Worm (Caenorhabditis elegans) whole organism, L2 larva: ENCODE measurements around the gene idpb-2.
A peak's percentile ranks its signal among the peaks of the same experiment; 100 is the strongest.

Experiments
- C34F6.9 ChIP-seq: fragments of 150-350 bp; optimal IDR thresholded peaks from 2 replicates; lab custom pipeline; 2014; ENCODE audit warnings: missing biosample characterization, missing genetic modification characterization
- F13H6.1 ChIP-seq: sonication (generic microtip); optimal IDR thresholded peaks from 2 replicates; lab custom pipeline; 2016; ENCODE audit warnings: missing genetic modification characterization, missing compliant biosample characterization
- R02D3.7 ChIP-seq: fragments of 150-350 bp; optimal IDR thresholded peaks from 2 replicates; lab custom pipeline; 2014; ENCODE audit warnings: missing biosample characterization, missing genetic modification characterization
- Y55F3AM.14 ChIP-seq: fragments of 200-800 bp; sonication (Bioruptor generic); optimal IDR thresholded peaks from 2 replicates; lab custom pipeline; 2018; ENCODE audit warnings: mild to moderate bottlenecking, missing genetic modification characterization, missing compliant biosample characterization
- aly-2 ChIP-seq: fragments of 150-350 bp; optimal IDR thresholded peaks from 2 replicates; lab custom pipeline; 2014; ENCODE audit warnings: missing biosample characterization, missing genetic modification characterization
- ama-1 ChIP-seq: fragments of 150-350 bp; optimal IDR thresholded peaks from 2 replicates; lab custom pipeline; 2018; ENCODE audit warnings: inconsistent platforms
- ceh-82 ChIP-seq: fragments of 150-350 bp; optimal IDR thresholded peaks from 2 replicates; lab custom pipeline; 2014; ENCODE audit warnings: missing biosample characterization, missing genetic modification characterization
- crh-2 ChIP-seq: sonication (generic microtip); optimal IDR thresholded peaks from 2 replicates; lab custom pipeline; 2017; ENCODE audit warnings: missing biosample characterization, missing genetic modification characterization
- dmd-4 ChIP-seq: sonication (generic microtip); optimal IDR thresholded peaks from 2 replicates; lab custom pipeline; 2017; ENCODE audit warnings: missing biosample characterization, missing genetic modification characterization
- egl-27 ChIP-seq: sonication (generic microtip); optimal IDR thresholded peaks from 3 replicates; lab custom pipeline; 2017; ENCODE audit warnings: missing biosample characterization, missing genetic modification reagents, missing genetic modification characterization
- elt-1 ChIP-seq: fragments of 150-350 bp; optimal IDR thresholded peaks from 2 replicates; lab custom pipeline; 2014; ENCODE audit warnings: missing biosample characterization, missing genetic modification characterization
- fos-1 ChIP-seq: fragments of 150-350 bp; optimal IDR thresholded peaks from 2 replicates; lab custom pipeline; 2014; ENCODE audit warnings: missing biosample characterization, missing genetic modification characterization
- gmeb-1 ChIP-seq: fragments of 150-350 bp; optimal IDR thresholded peaks from 2 replicates; lab custom pipeline; 2014; ENCODE audit warnings: missing biosample characterization, missing genetic modification characterization
- lin-11 ChIP-seq: fragments of 150-350 bp; sonication (generic microtip); optimal IDR thresholded peaks from 2 replicates; lab custom pipeline; 2014; ENCODE audit warnings: missing biosample characterization, missing genetic modification characterization, inconsistent platforms, mixed read lengths
- lin-13 ChIP-seq: fragments of 150-350 bp; optimal IDR thresholded peaks from 2 replicates; lab custom pipeline; 2014; ENCODE audit warnings: missing biosample characterization, missing genetic modification reagents, missing genetic modification characterization
- lin-39 ChIP-seq: fragments of 150-350 bp; optimal IDR thresholded peaks from 2 replicates; lab custom pipeline; 2014; ENCODE audit warnings: missing biosample characterization, missing genetic modification reagents, missing genetic modification characterization
- lsy-2 ChIP-seq, 2 experiments: fragments of 150-350 bp in 1 of 2; sonication (generic microtip) in 1 of 2; optimal IDR thresholded peaks; 2 replicates each; lab custom pipeline; 2014 to 2017; ENCODE audit warnings: missing biosample characterization in 2 of 2, missing genetic modification characterization in 2 of 2
- mab-5 ChIP-seq: fragments of 150-350 bp; optimal IDR thresholded peaks from 2 replicates; lab custom pipeline; 2014; ENCODE audit warnings: missing biosample characterization, missing genetic modification characterization
- mbf-1 ChIP-seq: sonication (generic microtip); optimal IDR thresholded peaks from 2 replicates; lab custom pipeline; 2017; ENCODE audit warnings: missing biosample characterization, missing genetic modification characterization
- mdl-1 ChIP-seq, 2 experiments: fragments of 150-350 bp in 1 of 2; sonication (generic microtip) in 1 of 2; optimal IDR thresholded peaks; 2 replicates each; lab custom pipeline; 2017; ENCODE audit warnings: missing biosample characterization in 2 of 2, missing genetic modification characterization in 2 of 2
- nhr-11 ChIP-seq: fragments of 150-350 bp; optimal IDR thresholded peaks from 2 replicates; lab custom pipeline; 2014; ENCODE audit warnings: missing biosample characterization, missing genetic modification characterization
- nhr-12 ChIP-seq: fragments of 150-350 bp; optimal IDR thresholded peaks from 2 replicates; lab custom pipeline; 2014; ENCODE audit warnings: missing biosample characterization, missing genetic modification characterization
- nhr-129 ChIP-seq: fragments of 150-350 bp; optimal IDR thresholded peaks from 2 replicates; lab custom pipeline; 2014; ENCODE audit warnings: missing biosample characterization, missing genetic modification characterization
- nhr-21 ChIP-seq: fragments of 150-350 bp; optimal IDR thresholded peaks from 2 replicates; lab custom pipeline; 2014; ENCODE audit warnings: missing biosample characterization, missing genetic modification characterization
- nhr-23 ChIP-seq: fragments of 150-350 bp; optimal IDR thresholded peaks from 2 replicates; lab custom pipeline; 2014; ENCODE audit warnings: missing biosample characterization, missing genetic modification reagents, missing genetic modification characterization
- nhr-237 ChIP-seq: fragments of 150-350 bp; optimal IDR thresholded peaks from 2 replicates; lab custom pipeline; 2014; ENCODE audit warnings: missing biosample characterization, missing genetic modification characterization
- nhr-25 ChIP-seq: fragments of 150-350 bp; sonication (generic microtip); optimal IDR thresholded peaks from 3 replicates; lab custom pipeline; 2014; ENCODE audit warnings: missing biosample characterization, missing genetic modification characterization
- nhr-77 ChIP-seq: fragments of 150-350 bp; optimal IDR thresholded peaks from 2 replicates; lab custom pipeline; 2014; ENCODE audit warnings: missing biosample characterization, missing genetic modification characterization
- sem-4 ChIP-seq: fragments of 150-350 bp; optimal IDR thresholded peaks from 2 replicates; lab custom pipeline; 2014; ENCODE audit warnings: missing biosample characterization, missing genetic modification reagents, missing genetic modification characterization
- skn-1 ChIP-seq: sonication (generic microtip); optimal IDR thresholded peaks from 2 replicates; lab custom pipeline; 2017; ENCODE audit warnings: missing biosample characterization, missing genetic modification characterization
- sma-3 ChIP-seq: sonication (generic microtip); optimal IDR thresholded peaks from 2 replicates; lab custom pipeline; 2016; ENCODE audit warnings: missing genetic modification reagents, missing genetic modification characterization, missing compliant biosample characterization
- sma-9 ChIP-seq, 2 experiments: fragments of 150-350 bp in 1 of 2; sonication (generic microtip) in 1 of 2; optimal IDR thresholded peaks; 2 replicates each; lab custom pipeline; 2014 to 2016; ENCODE audit warnings: missing genetic modification characterization in 2 of 2, mild to moderate bottlenecking in 1 of 2, missing biosample characterization in 1 of 2, missing compliant biosample characterization in 1 of 2, missing genetic modification reagents in 1 of 2, moderate library complexity in 1 of 2
- snpc-4 ChIP-seq: fragments of 150-350 bp; optimal IDR thresholded peaks from 2 replicates; lab custom pipeline; 2014; ENCODE audit warnings: missing biosample characterization, missing genetic modification characterization
- unc-62 ChIP-seq: fragments of 150-350 bp; optimal IDR thresholded peaks from 2 replicates; lab custom pipeline; 2014; ENCODE audit warnings: missing biosample characterization, missing genetic modification reagents, missing genetic modification characterization
- zag-1 ChIP-seq: fragments of 150-350 bp; optimal IDR thresholded peaks from 2 replicates; lab custom pipeline; 2014; ENCODE audit warnings: missing biosample characterization, missing genetic modification characterization

idpb-2 gene

ce11 chrII:5061794-5062368 is 7.5 kb downstream of the idpb-2 start, which contains the start of gene smc-5 (continued):
- TF ChIP-seq mab-5 (tag; lab: Kevin White, UChicago): no peak
- TF ChIP-seq lin-13 (GFP tag; lab: Kevin White, UChicago): peak; percentile 78
- TF ChIP-seq zag-1 (tag; lab: Kevin White, UChicago): no peak
- TF ChIP-seq F13H6.1: no peak
- TF ChIP-seq nhr-21 (tag; lab: Kevin White, UChicago): peak; percentile 28
- no peak for TF ChIP-seq dmd-4 (tag; lab: Kevin White, UChicago)
- TF ChIP-seq egl-27 (tag; lab: Kevin White, UChicago): no peak
- TF ChIP-seq ceh-82 (tag; lab: Kevin White, UChicago): no peak
- no peak for TF ChIP-seq R02D3.7 (tag; lab: Kevin White, UChicago)
- peak; percentile 83 for TF ChIP-seq C34F6.9 (tag; lab: Kevin White, UChicago)
- TF ChIP-seq lsy-2 (tag; optimal IDR thresholded peaks at IDR 0.05; lab: Kevin White, UChicago): peak; percentile 50 to 88
- TF ChIP-seq elt-1 (tag; lab: Kevin White, UChicago): no peak
- no peak for TF ChIP-seq mbf-1 (tag; lab: Kevin White, UChicago)

ce11 chrII:5060719-5061118 is 8.7 kb downstream of the idpb-2 start, which contains the start of gene pho-12:
TSS of gene pho-12 (minus strand) at chrII:5060819.
- TF ChIP-seq elt-1 (tag; lab: Kevin White, UChicago): no peak
- no peak for TF ChIP-seq nhr-12 (tag; lab: Kevin White, UChicago)
- TF ChIP-seq skn-1 (tag; lab: Kevin White, UChicago): no peak
- TF ChIP-seq lsy-2 (tag; optimal IDR thresholded peaks at IDR 0.05; lab: Kevin White, UChicago): no peak
- no peak for TF ChIP-seq snpc-4 (tag; lab: Kevin White, UChicago)
- TF ChIP-seq ama-1 (lab: Kevin White, UChicago): no peak
- no peak for TF ChIP-seq nhr-25 (tag; lab: Kevin White, UChicago)
- TF ChIP-seq mab-5 (tag; lab: Kevin White, UChicago): no peak
- TF ChIP-seq dmd-4 (tag; lab: Kevin White, UChicago): no peak
- TF ChIP-seq nhr-129 (tag; lab: Kevin White, UChicago): no peak
- TF ChIP-seq lin-39: no peak
- no peak for TF ChIP-seq nhr-23 (tag; lab: Kevin White, UChicago)
- TF ChIP-seq mdl-1 (tag; optimal IDR thresholded peaks at IDR 0.05; lab: Kevin White, UChicago): no peak
- no peak for TF ChIP-seq F13H6.1
- TF ChIP-seq unc-62 (GFP tag; lab: Kevin White, UChicago): no peak
- no peak for TF ChIP-seq nhr-21 (tag; lab: Kevin White, UChicago)

ce11 chrII:5058036-5058435 is 11.4 kb downstream of the idpb-2 start, which contains the start of gene C27A2.12:
TSS of gene C27A2.12 (minus strand) at chrII:5058136.
- TF ChIP-seq gmeb-1: no peak
- no peak for TF ChIP-seq C34F6.9 (tag; lab: Kevin White, UChicago)

DNA sequence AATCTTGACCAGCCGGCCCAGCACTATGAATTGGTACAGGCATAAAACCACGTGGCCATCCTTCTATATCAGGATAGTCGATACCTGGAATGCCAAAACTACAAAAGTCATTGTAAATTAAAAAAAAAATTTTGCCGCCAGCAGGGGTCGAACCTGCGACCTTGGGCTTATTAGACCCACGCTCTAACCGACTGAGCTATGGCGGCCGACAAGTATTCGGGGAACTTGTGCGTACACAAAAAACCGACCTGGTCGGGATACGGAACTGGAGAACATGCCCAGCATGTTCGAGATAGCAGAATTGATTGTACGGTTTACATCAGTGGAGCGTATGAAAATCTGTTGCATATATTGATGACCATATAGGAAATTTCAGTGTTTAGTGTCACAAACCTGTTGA is 12.1 kb downstream of the idpb-2 start:
- TF ChIP-seq lsy-2 (tag; optimal IDR thresholded peaks at IDR 0.05; lab: Kevin White, UChicago) (peak; percentile 63 to 81), gmeb-1 (peak; percentile 62), mdl-1 (tag; optimal IDR thresholded peaks at IDR 0.05; lab: Kevin White, UChicago) (peak in 1 of 2 experiments; percentile 8), aly-2 (tag; lab: Kevin White, UChicago) (no peak), fos-1 (peak; percentile 30), nhr-25 (tag; lab: Kevin White, UChicago) (peak; percentile 26), sem-4 (tag; lab: Kevin White, UChicago) (peak; percentile 47), crh-2 (tag; lab: Kevin White, UChicago) (peak; percentile 68), F13H6.1 (peak; percentile 71), nhr-77 (tag; lab: Kevin White, UChicago) (peak; percentile 24), lin-11 (tag; lab: Kevin White, UChicago) (peak; percentile 44), snpc-4 (tag; lab: Kevin White, UChicago) (peak; percentile 98), egl-27 (tag; lab: Kevin White, UChicago) (no peak), lin-13 (GFP tag; lab: Kevin White, UChicago) (peak; percentile 31), sma-3 (GFP tag; lab: Kevin White, UChicago) (peak; percentile 73), nhr-11 (tag; lab: Kevin White, UChicago) (no peak), nhr-237 (tag; lab: Kevin White, UChicago) (no peak), C34F6.9 (tag; lab: Kevin White, UChicago) (peak; percentile 35), Y55F3AM.14 (no peak), ceh-82 (tag; lab: Kevin White, UChicago) (no peak), dmd-4 (tag; lab: Kevin White, UChicago) (no peak), nhr-129 (tag; lab: Kevin White, UChicago) (peak; percentile 61), nhr-21 (tag; lab: Kevin White, UChicago) (peak; percentile 45), sma-9 (GFP tag; optimal IDR thresholded peaks at IDR 0.05; lab: Kevin White, UChicago) (peak; percentile 66), sma-9 (tag; optimal IDR thresholded peaks at IDR 0.05; lab: Kevin White, UChicago) (no peak)
